Worm (Caenorhabditis elegans) whole organism, young adult: ENCODE results near the gene acy-3.

Source experiments
- B0035.1 ChIP-seq: sonication (generic microtip); optimal IDR thresholded peaks from 2 replicates; lab custom pipeline; 2016; ENCODE audit warnings: missing genetic modification characterization, mild to moderate bottlenecking, missing compliant biosample characterization, missing genotype, missing genetic modification reagents
- ama-1 ChIP-seq, 3 experiments: fragments of 150-350 bp in 1 of 3; sonication (generic microtip) in 2 of 3; optimal IDR thresholded peaks; 2 replicates each; lab custom pipeline; 2014 to 2018; ENCODE audit warnings: missing biosample characterization in 2 of 3, missing genetic modification characterization in 2 of 3, missing genetic modification reagents in 2 of 3
- ceh-27 ChIP-seq: fragments of 200-800 bp; sonication (Bioruptor generic); optimal IDR thresholded peaks from 2 replicates; lab custom pipeline; 2018; ENCODE audit warnings: mild to moderate bottlenecking, missing genetic modification characterization, moderate library complexity, missing compliant biosample characterization
- dpl-1 ChIP-seq: fragments of 150-350 bp; optimal IDR thresholded peaks from 2 replicates; lab custom pipeline; 2014; ENCODE audit warnings: missing biosample characterization, missing genetic modification reagents, missing genetic modification characterization
- lin-35 ChIP-seq, 3 experiments: fragments of 150-350 bp in 2 of 3; sonication (generic microtip) in 1 of 3; optimal IDR thresholded peaks; 2 replicates each; lab custom pipeline; 2014 to 2018; ENCODE audit warnings: missing biosample characterization in 3 of 3, missing genetic modification characterization in 3 of 3, missing genetic modification reagents in 3 of 3
- lir-1 ChIP-seq: fragments of 200-800 bp; sonication (Bioruptor generic); conservative IDR thresholded peaks from 2 replicates; pipeline ENCODE4 v1.3.6; 2022; ENCODE audit warnings: missing genetic modification reagents, missing genetic modification characterization, missing compliant biosample characterization
- sdz-38 ChIP-seq: sonication (generic microtip); optimal IDR thresholded peaks from 2 replicates; lab custom pipeline; 2016; ENCODE audit warnings: missing genotype, missing genetic modification characterization, missing compliant biosample characterization
- sea-2 ChIP-seq: fragments of 200-800 bp; sonication (Bioruptor generic); IDR thresholded peaks from 2 replicates; pipeline ENCODE4 v1.3.6; 2022; ENCODE audit warnings: missing genetic modification characterization, missing compliant biosample characterization
- snpc-1.3 ChIP-seq: sonication (generic microtip); optimal IDR thresholded peaks from 2 replicates; lab custom pipeline; 2017; ENCODE audit warnings: missing genetic modification characterization, mild to moderate bottlenecking, missing compliant biosample characterization, antibody characterized with exemption, moderate library complexity, missing genotype, missing genetic modification reagents; ENCODE audit not compliant: insufficient read depth
- ztf-22 ChIP-seq: fragments of 200-800 bp; sonication (Bioruptor generic); optimal IDR thresholded peaks from 2 replicates; lab custom pipeline; 2018; ENCODE audit warnings: mild to moderate bottlenecking, missing genetic modification characterization, moderate library complexity, missing compliant biosample characterization
- ztf-6 ChIP-seq: fragments of 200-800 bp; sonication (Bioruptor generic); IDR thresholded peaks from 2 replicates; pipeline ENCODE4 v1.3.6; 2022; ENCODE audit warnings: missing genetic modification reagents, missing genetic modification characterization, missing compliant biosample characterization

DNA sequence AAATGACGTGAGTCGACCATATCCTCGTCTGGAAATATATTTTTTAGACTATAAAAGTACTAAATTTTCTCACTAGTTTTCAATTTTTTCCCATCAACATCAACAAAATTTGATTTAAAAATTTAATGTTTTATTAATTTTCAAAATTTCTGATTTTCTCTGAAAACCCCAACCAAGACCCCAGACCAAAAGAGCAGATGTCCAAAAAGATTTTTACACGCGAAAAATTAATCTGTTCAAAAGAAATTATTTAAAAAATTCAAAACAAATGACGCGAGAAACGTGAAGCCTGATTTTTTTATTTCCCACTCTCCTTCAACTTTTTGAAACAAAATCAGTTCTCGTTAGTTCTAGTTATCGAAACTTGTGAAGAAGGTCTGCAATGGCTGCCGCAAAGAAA lies 55.8 kb downstream of the acy-3 start, which contains the start of gene F34D10.8:
- TF ChIP-seq sdz-38 (no peak), ama-1 (optimal IDR thresholded peaks at IDR 0.05; lab: Kevin White, UChicago) (no peak), ama-1 (GFP tag; optimal IDR thresholded peaks at IDR 0.05; lab: Kevin White, UChicago) (no peak), dpl-1 (GFP tag; lab: Kevin White, UChicago) (no peak), snpc-1.3 (no peak), ztf-22 (GFP tag; lab: Kevin White, UChicago) (no peak), ztf-6 (GFP tag; lab: Robert Waterston, UW) (no peak), lin-35 (GFP tag; optimal IDR thresholded peaks at IDR 0.05; lab: Kevin White, UChicago) (no peak), sea-2 (no peak), B0035.1 (no peak), lir-1 (GFP tag; lab: Robert Waterston, UW) (no peak), ceh-27 (no peak)
